Worm (Caenorhabditis elegans) whole organism, late embryonic: ENCODE data around the gene npr-36.

Experiments
- C08G9.2 ChIP-seq: sonication (generic microtip); optimal IDR thresholded peaks from 2 replicates; lab custom pipeline; 2016; ENCODE audit warnings: mild to moderate bottlenecking, missing genetic modification characterization, moderate library complexity, missing compliant biosample characterization
- K02D7.2 ChIP-seq: sonication (generic microtip); optimal IDR thresholded peaks from 2 replicates; lab custom pipeline; 2017; ENCODE audit warnings: mild to moderate bottlenecking, missing genetic modification characterization, missing compliant biosample characterization
- K09A11.1 ChIP-seq: sonication (generic microtip); optimal IDR thresholded peaks from 2 replicates; lab custom pipeline; 2017; ENCODE audit warnings: antibody characterized with exemption, mild to moderate bottlenecking, missing genetic modification characterization, missing compliant biosample characterization; ENCODE audit not compliant: insufficient read depth
- T23F11.4 ChIP-seq: fragments of 200-800 bp; sonication (Bioruptor generic); optimal IDR thresholded peaks from 2 replicates; lab custom pipeline; 2018; ENCODE audit warnings: mild to moderate bottlenecking, missing genetic modification characterization, missing compliant biosample characterization
- ahr-1 ChIP-seq: sonication (generic microtip); optimal IDR thresholded peaks from 2 replicates; lab custom pipeline; 2016; ENCODE audit warnings: missing genetic modification characterization, missing compliant biosample characterization
- ama-1 ChIP-seq: fragments of 150-350 bp; optimal IDR thresholded peaks from 2 replicates; lab custom pipeline; 2014
- ceh-19 ChIP-seq: fragments of 200-800 bp; sonication (Bioruptor generic); optimal IDR thresholded peaks from 2 replicates; lab custom pipeline; 2018; ENCODE audit warnings: mild to moderate bottlenecking, missing genetic modification characterization, missing compliant biosample characterization
- ceh-30 ChIP-seq: fragments of 150-350 bp; optimal IDR thresholded peaks from 2 replicates; lab custom pipeline; 2014; ENCODE audit warnings: missing biosample characterization, missing genetic modification characterization
- ceh-31 ChIP-seq: sonication (generic microtip); optimal IDR thresholded peaks from 2 replicates; lab custom pipeline; 2016; ENCODE audit warnings: missing genetic modification characterization, missing compliant biosample characterization
- ceh-34 ChIP-seq: sonication (generic microtip); optimal IDR thresholded peaks from 2 replicates; lab custom pipeline; 2016; ENCODE audit warnings: mild to moderate bottlenecking, missing genetic modification characterization, missing compliant biosample characterization
- ceh-45 ChIP-seq: fragments of 200-800 bp; sonication (Bioruptor generic); IDR thresholded peaks from 2 replicates; pipeline ENCODE4 v1.3.6; 2022; ENCODE audit warnings: missing genetic modification reagents, missing genetic modification characterization, missing compliant biosample characterization
- ceh-48 ChIP-seq: sonication (generic microtip); optimal IDR thresholded peaks from 2 replicates; lab custom pipeline; 2016; ENCODE audit warnings: missing genetic modification characterization, inconsistent platforms, missing compliant biosample characterization
- ceh-6 ChIP-seq: fragments of 200-800 bp; sonication (Bioruptor generic); optimal IDR thresholded peaks from 2 replicates; lab custom pipeline; 2018; ENCODE audit warnings: mild to moderate bottlenecking, missing genetic modification characterization, missing compliant biosample characterization
- che-1 ChIP-seq: sonication (generic microtip); optimal IDR thresholded peaks from 2 replicates; lab custom pipeline; 2016; ENCODE audit warnings: mild to moderate bottlenecking, missing genetic modification characterization, missing compliant biosample characterization
- dmd-4 ChIP-seq: sonication (generic microtip); optimal IDR thresholded peaks from 2 replicates; lab custom pipeline; 2016; ENCODE audit warnings: borderline replicate concordance, missing genetic modification characterization, missing compliant biosample characterization
- fax-1 ChIP-seq: sonication (generic microtip); optimal IDR thresholded peaks from 2 replicates; lab custom pipeline; 2016; ENCODE audit warnings: missing genotype, missing genetic modification characterization, missing compliant biosample characterization
- fkh-10 ChIP-seq: fragments of 150-350 bp; optimal IDR thresholded peaks from 2 replicates; lab custom pipeline; 2014; ENCODE audit warnings: missing biosample characterization, missing genetic modification reagents, missing genetic modification characterization
- hlh-6 ChIP-seq: sonication (generic microtip); optimal IDR thresholded peaks from 2 replicates; lab custom pipeline; 2016; ENCODE audit warnings: missing genotype, missing genetic modification characterization, missing compliant biosample characterization
- hlh-8 ChIP-seq: sonication (generic microtip); optimal IDR thresholded peaks from 2 replicates; lab custom pipeline; 2016; ENCODE audit warnings: missing genotype, missing genetic modification characterization, missing compliant biosample characterization
- lim-6 ChIP-seq: sonication (generic microtip); optimal IDR thresholded peaks from 2 replicates; lab custom pipeline; 2016; ENCODE audit warnings: missing genetic modification characterization, missing compliant biosample characterization
- lin-11 ChIP-seq: fragments of 200-800 bp; sonication (Bioruptor generic); optimal IDR thresholded peaks from 2 replicates; lab custom pipeline; 2018; ENCODE audit warnings: mild to moderate bottlenecking, missing genetic modification characterization, missing compliant biosample characterization
- mec-3 ChIP-seq: sonication (generic microtip); optimal IDR thresholded peaks from 2 replicates; lab custom pipeline; 2016; ENCODE audit warnings: borderline replicate concordance, missing genetic modification characterization, missing compliant biosample characterization
- nfya-1 ChIP-seq: sonication (generic microtip); optimal IDR thresholded peaks from 2 replicates; lab custom pipeline; 2017; ENCODE audit warnings: missing genetic modification characterization, mild to moderate bottlenecking, missing compliant biosample characterization, antibody characterized with exemption, moderate library complexity
- odd-2 ChIP-seq: sonication (generic microtip); optimal IDR thresholded peaks from 2 replicates; lab custom pipeline; 2017; ENCODE audit warnings: antibody characterized with exemption, mild to moderate bottlenecking, missing genetic modification characterization, missing compliant biosample characterization
- pax-1 ChIP-seq: fragments of 150-350 bp; optimal IDR thresholded peaks from 2 replicates; lab custom pipeline; 2014; ENCODE audit warnings: missing biosample characterization, missing genetic modification characterization
- pha-4 ChIP-seq: fragments of 150-350 bp; optimal IDR thresholded peaks from 2 replicates; lab custom pipeline; 2018; ENCODE audit warnings: missing biosample characterization, missing genetic modification reagents, missing genetic modification characterization
- pros-1 ChIP-seq: fragments of 150-350 bp; optimal IDR thresholded peaks from 2 replicates; lab custom pipeline; 2014; ENCODE audit warnings: missing biosample characterization, missing genetic modification reagents, missing genetic modification characterization
- rnt-1 ChIP-seq: sonication (generic microtip); optimal IDR thresholded peaks from 2 replicates; lab custom pipeline; 2016; ENCODE audit warnings: missing genetic modification characterization, missing compliant biosample characterization
- sdc-2 ChIP-seq: sonication (generic microtip); optimal IDR thresholded peaks from 2 replicates; lab custom pipeline; 2016; ENCODE audit warnings: missing genotype, missing genetic modification characterization, missing compliant biosample characterization
- sox-2 ChIP-seq: fragments of 200-800 bp; sonication (Bioruptor generic); IDR thresholded peaks from 2 replicates; pipeline ENCODE4 v1.3.6; 2022; ENCODE audit warnings: missing genetic modification reagents, missing genetic modification characterization, missing compliant biosample characterization
- sox-4 ChIP-seq: sonication (generic microtip); optimal IDR thresholded peaks from 2 replicates; lab custom pipeline; 2017; ENCODE audit warnings: mild to moderate bottlenecking, missing genetic modification characterization, inconsistent platforms, missing compliant biosample characterization
- syd-9 ChIP-seq: sonication (generic microtip); optimal IDR thresholded peaks from 2 replicates; lab custom pipeline; 2016; ENCODE audit warnings: mild to moderate bottlenecking, missing genetic modification characterization, moderate library complexity, missing compliant biosample characterization
- tbx-2 ChIP-seq: sonication (generic microtip); optimal IDR thresholded peaks from 2 replicates; lab custom pipeline; 2016; ENCODE audit warnings: missing genetic modification characterization, missing compliant biosample characterization
- tbx-7 ChIP-seq: sonication (generic microtip); optimal IDR thresholded peaks from 2 replicates; lab custom pipeline; 2016; ENCODE audit warnings: missing genotype, missing genetic modification characterization, missing compliant biosample characterization
- unc-55 ChIP-seq: sonication (generic microtip); optimal IDR thresholded peaks from 2 replicates; lab custom pipeline; 2017; ENCODE audit warnings: missing biosample characterization, missing genetic modification reagents, missing genetic modification characterization

The npr-36 gene

ce11 chrX:17356748-17357147 lies 2.8 kb upstream of the npr-36 start:
- TF ChIP-seq K09A11.1 (tag; lab: Kevin White, UChicago) (no peak), tbx-7 (tag; lab: Kevin White, UChicago) (no peak), rnt-1 (no peak), T23F11.4 (GFP tag; lab: Kevin White, UChicago) (no peak), syd-9 (tag; lab: Kevin White, UChicago) (no peak), ceh-30 (tag; lab: Kevin White, UChicago) (no peak), dmd-4 (tag; lab: Kevin White, UChicago) (no peak), lim-6 (tag; lab: Kevin White, UChicago) (no peak), ama-1 (no peak)

- TF ChIP-seq sox-4 (tag; lab: Kevin White, UChicago) (no peak), nfya-1 (tag; lab: Kevin White, UChicago) (no peak), fkh-10 (GFP tag; lab: Kevin White, UChicago) (no peak), mec-3 (tag; lab: Kevin White, UChicago) (no peak), odd-2 (tag; lab: Kevin White, UChicago) (no peak), K02D7.2 (tag; lab: Kevin White, UChicago) (no peak), ceh-34 (tag; lab: Kevin White, UChicago) (no peak), che-1 (tag; lab: Kevin White, UChicago) (no peak), fax-1 (tag; lab: Kevin White, UChicago) (no peak), ceh-45 (GFP tag; lab: Robert Waterston, UW) (no peak), ahr-1 (tag; lab: Kevin White, UChicago) (no peak)
- TF ChIP-seq, all 69 proteins: peak for 0
Observed at ce11 chrX:17362529-17362928, 3.0 kb downstream of the npr-36 start, which contains the start of gene F10D7.11. F10D7.11 (plus strand) TSS chrX:17362829.

ce11 chrX:17363491-17363890 lies 3.9 kb downstream of the npr-36 start:
- no peak for TF ChIP-seq ceh-48 (tag; lab: Kevin White, UChicago)
- no peak for TF ChIP-seq ceh-31 (tag; lab: Kevin White, UChicago)
- no peak for TF ChIP-seq fkh-10 (GFP tag; lab: Kevin White, UChicago)
- TF ChIP-seq pros-1 (tag; lab: Kevin White, UChicago), result no peak
- no peak for TF ChIP-seq fax-1 (tag; lab: Kevin White, UChicago)
- no peak for TF ChIP-seq odd-2 (tag; lab: Kevin White, UChicago)
- no peak for TF ChIP-seq hlh-8 (tag; lab: Kevin White, UChicago)
- TF ChIP-seq pax-1 (tag; lab: Kevin White, UChicago), result no peak
- no peak for TF ChIP-seq ceh-19 (GFP tag; lab: Kevin White, UChicago)
- TF ChIP-seq lin-11 (tag; lab: Kevin White, UChicago), result no peak

ce11 chrX:17368542-17368941 lies 9.0 kb downstream of the npr-36 start, which contains the start of gene mfsd-10:
mfsd-10 (minus strand) TSS chrX:17368642.
- no peak for TF ChIP-seq pha-4 (tag; lab: Kevin White, UChicago)
- TF ChIP-seq, all 69 proteins: peak for 0

- TF ChIP-seq syd-9 (tag; lab: Kevin White, UChicago), result no peak
- TF ChIP-seq mec-3 (tag; lab: Kevin White, UChicago), result no peak
- TF ChIP-seq ceh-6, result no peak
- TF ChIP-seq ceh-31 (tag; lab: Kevin White, UChicago), result peak; percentile 23
- peak; percentile 46 for TF ChIP-seq sdc-2 (tag; lab: Kevin White, UChicago)
- peak; percentile 1 for TF ChIP-seq C08G9.2 (tag; lab: Kevin White, UChicago)
- peak; percentile 49 for TF ChIP-seq hlh-6 (tag; lab: Kevin White, UChicago)
- TF ChIP-seq unc-55 (GFP tag; lab: Kevin White, UChicago), result peak; percentile 48
- peak; percentile 58 for TF ChIP-seq sox-2 (GFP tag; lab: Robert Waterston, UW)
- TF ChIP-seq odd-2 (tag; lab: Kevin White, UChicago), result no peak
- TF ChIP-seq nfya-1 (tag; lab: Kevin White, UChicago), result peak; percentile 73
- peak; percentile 20 for TF ChIP-seq tbx-2
Observed at ce11 chrX:17369514-17369913, 10.0 kb downstream of the npr-36 start.
